Worm (Caenorhabditis elegans) whole organism, early embryonic: ENCODE data around the gene zak-1.

Source experiments
- ceh-13 ChIP-seq: fragments of 200-800 bp; sonication (Bioruptor generic); optimal IDR thresholded peaks from 2 replicates; lab custom pipeline; 2018; ENCODE audit warnings: mild to moderate bottlenecking, missing genetic modification characterization, missing compliant biosample characterization
- flt-1 ChIP-seq: fragments of 200-800 bp; sonication (Bioruptor generic); IDR thresholded peaks from 2 replicates; pipeline ENCODE4 v1.3.6; 2022; ENCODE audit warnings: missing genetic modification characterization, missing compliant biosample characterization
- sea-1 ChIP-seq: fragments of 200-800 bp; sonication (Bioruptor generic); conservative IDR thresholded peaks from 2 replicates; pipeline ENCODE4 v1.3.6; 2022; ENCODE audit warnings: missing genetic modification characterization, missing compliant biosample characterization
- tbx-11 ChIP-seq: fragments of 200-800 bp; sonication (Bioruptor generic); IDR thresholded peaks from 2 replicates; pipeline ENCODE4 v1.3.6; 2022; ENCODE audit warnings: missing genetic modification characterization, missing compliant biosample characterization

ce11 chrIII:6839091-6839490 lies 17.5 kb downstream of the zak-1 start:
- TF ChIP-seq flt-1 (GFP tag; lab: Robert Waterston, UW), result no peak
- TF ChIP-seq tbx-11 (GFP tag; lab: Robert Waterston, UW), result no peak
- TF ChIP-seq sea-1 (GFP tag; lab: Robert Waterston, UW), result no peak
- no peak for TF ChIP-seq ceh-13 (GFP tag; lab: Kevin White, UChicago)
